Fruit fly (Drosophila melanogaster) whole organism, prepupa: ENCODE measurements around the gene wb.

ENCODE experiments used
- Blimp-1 ChIP-seq: fragments of 200-800 bp; sonication (Bioruptor generic); optimal IDR thresholded peaks from 3 replicates; lab custom pipeline; 2017; ENCODE audit warnings: missing biosample characterization, missing genetic modification characterization, mild to moderate bottlenecking, moderate library complexity, missing genetic modification reagents
- CG10631 ChIP-seq: fragments of 200-800 bp; sonication (Bioruptor generic); optimal IDR thresholded peaks from 2 replicates; lab custom pipeline; 2016; ENCODE audit warnings: missing biosample characterization, missing genetic modification characterization
- CG11762 ChIP-seq: fragments of 200-800 bp; sonication (Bioruptor generic); optimal IDR thresholded peaks from 3 replicates; lab custom pipeline; 2016; ENCODE audit warnings: missing biosample characterization, missing genetic modification characterization; ENCODE audit not compliant: insufficient read depth
- CG11902 ChIP-seq: fragments of 200-800 bp; sonication (Bioruptor generic); optimal IDR thresholded peaks from 3 replicates; lab custom pipeline; 2016; ENCODE audit warnings: missing biosample characterization, missing genetic modification characterization
- CG1621 ChIP-seq: fragments of 200-800 bp; sonication (Bioruptor generic); optimal IDR thresholded peaks from 3 replicates; lab custom pipeline; 2018; ENCODE audit warnings: missing biosample characterization, mild to moderate bottlenecking, missing genetic modification characterization
- CG16779 ChIP-seq: fragments of 200-800 bp; sonication (Bioruptor generic); optimal IDR thresholded peaks from 3 replicates; lab custom pipeline; 2017; ENCODE audit warnings: missing biosample characterization, mild to moderate bottlenecking, missing genetic modification characterization
- CG31627 ChIP-seq: fragments of 200-800 bp; sonication (Bioruptor generic); optimal IDR thresholded peaks from 3 replicates; lab custom pipeline; 2016; ENCODE audit warnings: missing biosample characterization, missing genetic modification characterization
- CG32006 ChIP-seq: fragments of 200-800 bp; sonication (Bioruptor generic); optimal IDR thresholded peaks from 3 replicates; lab custom pipeline; 2017; ENCODE audit warnings: missing biosample characterization, mild to moderate bottlenecking, missing genetic modification characterization
- CG3919 ChIP-seq: fragments of 200-800 bp; sonication (Bioruptor generic); optimal IDR thresholded peaks from 3 replicates; lab custom pipeline; 2016; ENCODE audit warnings: missing biosample characterization, missing genetic modification characterization
- CG4318 ChIP-seq: fragments of 200-800 bp; sonication (Bioruptor generic); optimal IDR thresholded peaks from 3 replicates; lab custom pipeline; 2017; ENCODE audit warnings: missing biosample characterization, mild to moderate bottlenecking, missing genetic modification characterization
- CG6792 ChIP-seq: fragments of 200-800 bp; sonication (Bioruptor generic); optimal IDR thresholded peaks from 3 replicates; lab custom pipeline; 2016; ENCODE audit warnings: missing biosample characterization, missing genetic modification characterization
- CG6808 ChIP-seq: fragments of 200-800 bp; sonication (Bioruptor generic); optimal IDR thresholded peaks from 3 replicates; lab custom pipeline; 2017; ENCODE audit warnings: missing biosample characterization, missing genetic modification characterization, mild to moderate bottlenecking, moderate library complexity, missing genetic modification reagents
- CG6854 ChIP-seq: fragments of 200-800 bp; sonication (Bioruptor generic); optimal IDR thresholded peaks from 2 replicates; lab custom pipeline; 2017; ENCODE audit warnings: missing biosample characterization, mild to moderate bottlenecking, missing genetic modification characterization
- CG7368 ChIP-seq: fragments of 200-800 bp; sonication (Bioruptor generic); optimal IDR thresholded peaks from 3 replicates; lab custom pipeline; 2016; ENCODE audit warnings: missing biosample characterization, missing genetic modification characterization
- CG8119 ChIP-seq: fragments of 200-800 bp; sonication (Bioruptor generic); IDR thresholded peaks from 3 replicates; pipeline ENCODE4 v1.3.6; 2022; ENCODE audit warnings: missing biosample characterization, missing genetic modification characterization
- CG9139 ChIP-seq: fragments of 200-800 bp; sonication (Bioruptor generic); optimal IDR thresholded peaks from 3 replicates; lab custom pipeline; 2017; ENCODE audit warnings: missing biosample characterization, mild to moderate bottlenecking, missing genetic modification characterization
- Eip78C ChIP-seq: fragments of 200-800 bp; sonication (Bioruptor generic); peaks from one replicate; lab custom pipeline; 2016; ENCODE audit warnings: missing biosample characterization, missing genetic modification characterization
- Eip93F ChIP-seq: fragments of 200-800 bp; sonication (Bioruptor generic); optimal IDR thresholded peaks from 2 replicates; lab custom pipeline; 2016; ENCODE audit warnings: missing biosample characterization, mild to moderate bottlenecking, missing genetic modification characterization
- Ets21C ChIP-seq: fragments of 200-800 bp; sonication (Bioruptor generic); optimal IDR thresholded peaks from 3 replicates; lab custom pipeline; 2016; ENCODE audit warnings: missing biosample characterization, missing genetic modification characterization
- Ets96B ChIP-seq: fragments of 200-800 bp; optimal IDR thresholded peaks from 2 replicates; lab custom pipeline; 2019; ENCODE audit warnings: missing biosample characterization, mild to moderate bottlenecking, missing genetic modification characterization, moderate library complexity
- Gug ChIP-seq: fragments of 200-800 bp; sonication (Bioruptor generic); IDR thresholded peaks from 2 replicates; pipeline ENCODE4 v1.3.6; 2022; ENCODE audit warnings: missing biosample characterization, missing genetic modification characterization
- Hr38 ChIP-seq: sonication (Bioruptor generic); optimal IDR thresholded peaks from 2 replicates; lab custom pipeline; 2016; ENCODE audit warnings: missing biosample characterization, missing genetic modification characterization
- Hr39 ChIP-seq: fragments of 200-800 bp; sonication (Bioruptor generic); optimal IDR thresholded peaks from 2 replicates; lab custom pipeline; 2016; ENCODE audit warnings: missing biosample characterization, missing genetic modification characterization
- Lpt ChIP-seq: fragments of 200-800 bp; sonication (Bioruptor generic); optimal IDR thresholded peaks from 3 replicates; lab custom pipeline; 2016; ENCODE audit warnings: missing biosample characterization, missing genetic modification characterization
- Met ChIP-seq: fragments of 200-800 bp; sonication (Bioruptor generic); optimal IDR thresholded peaks from 3 replicates; lab custom pipeline; 2016; ENCODE audit warnings: missing biosample characterization, missing genetic modification characterization
- OdsH ChIP-seq: fragments of 200-800 bp; sonication (Bioruptor generic); optimal IDR thresholded peaks from 3 replicates; lab custom pipeline; 2016; ENCODE audit warnings: missing biosample characterization, missing genetic modification characterization
- Sox14 ChIP-seq: fragments of 200-800 bp; sonication (Bioruptor generic); optimal IDR thresholded peaks from 3 replicates; lab custom pipeline; 2016; ENCODE audit warnings: missing biosample characterization, missing genetic modification characterization
- Sox15 ChIP-seq: fragments of 200-800 bp; sonication (Bioruptor generic); optimal IDR thresholded peaks from 3 replicates; lab custom pipeline; 2016; ENCODE audit warnings: missing biosample characterization, missing genetic modification characterization
- achi ChIP-seq: fragments of 200-800 bp; sonication (Bioruptor generic); optimal IDR thresholded peaks from 3 replicates; lab custom pipeline; 2016; ENCODE audit warnings: missing biosample characterization, missing genetic modification characterization
- acj6 ChIP-seq: fragments of 200-800 bp; sonication (Bioruptor generic); optimal IDR thresholded peaks from 3 replicates; lab custom pipeline; 2016; ENCODE audit warnings: missing biosample characterization, missing genetic modification characterization
- cyc ChIP-seq: fragments of 200-800 bp; sonication (Bioruptor generic); optimal IDR thresholded peaks from 3 replicates; lab custom pipeline; 2016; ENCODE audit warnings: missing biosample characterization, missing genetic modification characterization
- dsx ChIP-seq: fragments of 200-800 bp; optimal IDR thresholded peaks from 3 replicates; lab custom pipeline; 2019; ENCODE audit warnings: missing biosample characterization, mild to moderate bottlenecking, missing genetic modification characterization, moderate library complexity; ENCODE audit not compliant: poor library complexity, severe bottlenecking
- fd85E ChIP-seq: fragments of 200-800 bp; sonication (Bioruptor generic); optimal IDR thresholded peaks from 3 replicates; lab custom pipeline; 2016; ENCODE audit warnings: missing biosample characterization, missing genetic modification characterization
- fkh ChIP-seq: fragments of 200-800 bp; sonication (Bioruptor generic); optimal IDR thresholded peaks from 3 replicates; lab custom pipeline; 2017; ENCODE audit warnings: missing biosample characterization, mild to moderate bottlenecking, missing genetic modification characterization, moderate library complexity
- net ChIP-seq: fragments of 200-800 bp; sonication (Bioruptor generic); optimal IDR thresholded peaks from 3 replicates; lab custom pipeline; 2016; ENCODE audit warnings: missing biosample characterization, missing genetic modification characterization
- salr ChIP-seq, 2 experiments: fragments of 200-800 bp; sonication (Bioruptor generic); optimal IDR thresholded peaks; 3 replicates each; lab custom pipeline; 2016 to 2018; ENCODE audit warnings: missing biosample characterization in 2 of 2, missing genetic modification characterization in 2 of 2, mild to moderate bottlenecking in 1 of 2
- ss ChIP-seq, 2 experiments: fragments of 200-800 bp; sonication (Bioruptor generic); optimal IDR thresholded peaks; 2 replicates in 1 of 2; 3 replicates in 1 of 2; lab custom pipeline; 2017 to 2018; ENCODE audit warnings: mild to moderate bottlenecking in 2 of 2, missing biosample characterization in 2 of 2, missing genetic modification characterization in 2 of 2, moderate library complexity in 1 of 2
- svp ChIP-seq: fragments of 200-800 bp; sonication (Bioruptor generic); peaks from one replicate; lab custom pipeline; 2016; ENCODE audit warnings: missing biosample characterization, missing genetic modification characterization
- topi ChIP-seq: fragments of 200-800 bp; sonication (Bioruptor generic); optimal IDR thresholded peaks from 3 replicates; lab custom pipeline; 2016; ENCODE audit warnings: missing biosample characterization, missing genetic modification characterization

The wb gene

DNA sequence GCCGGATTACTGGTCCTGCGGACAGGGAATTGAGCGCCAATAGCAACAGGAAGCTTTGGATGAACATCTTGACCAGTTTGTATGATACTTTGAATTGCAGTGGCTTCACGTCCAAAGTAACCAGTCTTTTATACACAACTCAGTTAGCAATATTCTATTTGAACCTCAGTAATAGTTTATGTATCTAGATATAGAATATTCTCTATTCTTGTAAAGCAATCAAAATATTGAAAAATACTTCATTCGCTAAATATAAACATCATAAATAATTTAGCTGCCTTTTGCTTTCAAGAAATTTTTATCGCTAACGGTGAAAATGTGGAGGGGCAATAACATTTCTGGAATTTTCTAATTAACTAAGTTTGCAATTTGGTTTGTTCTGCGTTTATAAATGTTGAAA, 83.8 kb downstream of the wb start, which contains the start of gene Send2:
Send2 (minus strand) TSS at position 101 of the 400 bp plus-strand sequence.
- TF ChIP-seq cyc (GFP tag; lab: Kevin White, UChicago) (no peak), CG16779 (tag; lab: Kevin White, UChicago) (no peak), CG11762 (no peak), CG7368 (GFP tag; lab: Kevin White, UChicago) (no peak), achi (no peak), Eip93F (no peak), CG9139 (no peak), Hr39 (no peak), topi (no peak), acj6 (GFP tag; lab: Kevin White, UChicago) (no peak), CG1621 (no peak)

dm6 chr2L:14348602-14349001, 85.8 kb downstream of the wb start, which contains the start of gene mTTF:
Gene mTTF, minus strand, starts transcription at chr2L:14348790.
- TF ChIP-seq fkh (GFP tag; lab: Kevin White, UChicago), result no peak
- no peak for TF ChIP-seq ss (GFP tag; optimal IDR thresholded peaks at IDR 0.05; lab: Kevin White, UChicago)

- TF ChIP-seq CG31627 (GFP tag; lab: Kevin White, UChicago) (no peak), Eip78C (peak; percentile 56)
Observed at dm6 chr2L:14350587-14350986, 87.8 kb downstream of the wb start.

DNA sequence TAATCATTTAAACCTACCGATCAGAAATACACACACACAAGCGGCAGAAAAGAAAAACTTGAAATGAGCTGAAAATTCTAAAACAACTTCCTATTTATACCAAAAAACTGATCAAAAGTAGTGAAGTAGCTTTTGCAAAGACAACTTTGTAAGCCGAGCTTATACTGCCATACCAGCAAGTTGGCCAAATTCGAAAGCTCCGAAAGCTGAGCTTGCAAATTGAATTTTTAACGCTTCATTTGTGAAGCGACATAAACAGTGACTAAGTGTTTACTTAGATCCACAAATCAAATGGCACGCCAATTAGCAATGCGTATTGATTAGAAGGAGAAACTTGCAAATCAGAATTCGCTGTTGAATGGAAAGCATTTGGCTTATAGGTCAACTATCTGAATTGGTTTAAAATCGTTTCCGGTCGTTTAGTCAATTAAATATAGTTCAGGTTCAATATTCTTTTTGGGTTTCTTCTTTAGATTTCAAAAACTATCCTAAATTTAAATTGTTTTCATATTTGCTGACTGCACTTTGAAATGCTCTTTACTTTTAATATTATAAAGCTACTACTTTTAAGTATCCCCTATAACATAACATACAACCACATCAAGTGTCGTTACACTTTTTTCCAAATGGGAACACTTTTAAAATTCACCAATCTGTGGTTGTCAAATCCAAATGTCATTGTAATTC, 88.8 kb downstream of the wb start, which contains the start of gene CG43052:
CG43052 (plus strand) TSS at position 637 of the 687 bp plus-strand sequence.
- TF ChIP-seq dsx (GFP tag; lab: Kevin White, UChicago), result peak; percentile 98
- TF ChIP-seq fkh (GFP tag; lab: Kevin White, UChicago), result no peak
- TF ChIP-seq Gug (GFP tag; lab: Robert Waterston, UW), result no peak
- TF ChIP-seq CG8119, result no peak
- TF ChIP-seq topi, result no peak
- no peak for TF ChIP-seq CG6854 (GFP tag; lab: Kevin White, UChicago)
- TF ChIP-seq svp (GFP tag; lab: Kevin White, UChicago), result no peak
- TF ChIP-seq Ets21C (GFP tag; lab: Kevin White, UChicago), result no peak

DNA sequence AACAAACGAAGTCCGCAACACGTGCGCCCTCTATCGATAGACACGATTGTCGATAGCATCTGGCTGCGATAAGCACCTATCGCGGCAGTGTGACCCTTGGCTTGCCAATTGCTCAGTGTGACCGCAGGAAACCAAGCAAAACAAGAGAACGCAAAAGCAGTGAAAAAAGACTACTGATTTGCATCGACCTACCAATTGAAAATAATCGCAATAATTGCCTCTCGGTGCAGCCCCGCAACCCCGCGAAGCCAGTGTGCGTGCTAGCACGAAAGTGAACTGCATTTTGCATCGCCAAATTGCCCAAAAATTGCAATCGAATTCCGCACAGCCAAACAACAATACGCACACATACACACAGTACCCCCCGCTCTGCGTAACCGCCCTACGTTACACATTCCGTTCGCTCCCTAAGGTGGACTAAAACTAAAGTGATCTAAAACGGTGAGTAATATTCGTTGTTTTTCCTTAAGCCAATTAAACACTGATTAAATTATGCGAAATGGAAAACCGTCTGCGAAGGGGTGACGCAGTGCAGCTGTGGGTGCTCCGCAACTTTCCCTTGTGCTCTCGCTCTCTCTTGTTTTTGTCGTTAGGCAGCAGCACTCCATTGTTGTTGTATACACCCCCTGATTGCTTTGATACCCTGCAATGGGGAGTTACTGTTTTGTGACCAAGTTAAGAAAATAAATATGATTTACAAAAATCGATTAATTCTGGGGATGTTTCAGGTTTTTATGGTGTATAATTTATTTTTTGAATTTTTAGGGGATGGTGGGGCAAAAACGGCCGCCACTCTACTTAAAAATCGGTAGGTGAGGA, 92.4 kb downstream of the wb start, which contains the start of gene Rab14:
Rab14 (plus strand) TSS at position 113 of the 819 bp plus-strand sequence.
- TF ChIP-seq dsx (GFP tag; lab: Kevin White, UChicago), result peak; percentile 39
- peak; percentile 68 for TF ChIP-seq Sox15 (GFP tag; lab: Kevin White, UChicago)
- peak; percentile 78 for TF ChIP-seq CG6792 (GFP tag; lab: Kevin White, UChicago)
- TF ChIP-seq fd85E (GFP tag; lab: Kevin White, UChicago), result no peak
- peak; percentile 84 for TF ChIP-seq CG8119
- peak; percentile 69 to 71 for TF ChIP-seq salr (GFP tag; optimal IDR thresholded peaks at IDR 0.05; lab: Kevin White, UChicago)
- peak; percentile 92 for TF ChIP-seq CG32006 (GFP tag; lab: Kevin White, UChicago)
- peak; percentile 45 for TF ChIP-seq Hr38 (GFP tag; lab: Kevin White, UChicago)
- TF ChIP-seq Ets96B (tag; lab: Kevin White, UChicago), result peak; percentile 57
- TF ChIP-seq Met, result peak; percentile 78
- TF ChIP-seq acj6 (GFP tag; lab: Kevin White, UChicago), result peak; percentile 87
- peak; percentile 67 for TF ChIP-seq cyc (GFP tag; lab: Kevin White, UChicago)
- peak; percentile 84 for TF ChIP-seq OdsH
- peak; percentile 61 for TF ChIP-seq CG16779 (tag; lab: Kevin White, UChicago)
- TF ChIP-seq CG10631 (GFP tag; lab: Kevin White, UChicago), result peak; percentile 77
- peak; percentile 83 for TF ChIP-seq Sox14 (GFP tag; lab: Kevin White, UChicago)
- TF ChIP-seq CG7368 (GFP tag; lab: Kevin White, UChicago), result peak; percentile 63
- TF ChIP-seq CG11902 (GFP tag; lab: Kevin White, UChicago), result peak; percentile 67
- peak; percentile 81 for TF ChIP-seq CG4318 (GFP tag; lab: Kevin White, UChicago)
- peak; percentile 22 for TF ChIP-seq Blimp-1 (GFP tag; lab: Kevin White, UChicago)
- TF ChIP-seq Hr39, result peak; percentile 82
- peak; percentile 81 for TF ChIP-seq Lpt (GFP tag; lab: Kevin White, UChicago)
- peak; percentile 88 for TF ChIP-seq achi
- TF ChIP-seq Eip78C, result peak; percentile 94
- peak; percentile 84 for TF ChIP-seq CG3919 (GFP tag; lab: Kevin White, UChicago)
- peak; percentile 80 for TF ChIP-seq net (GFP tag; lab: Kevin White, UChicago)
- TF ChIP-seq topi, result peak; percentile 77
- TF ChIP-seq CG6808 (GFP tag; lab: Kevin White, UChicago), result peak; percentile 66
